Worm (Caenorhabditis elegans) whole organism, mixed stage, embryonic: ENCODE data around the gene Y104H12D.2.

ENCODE experiments used
- bed-3 ChIP-seq: fragments of 200-800 bp; sonication (Bioruptor generic); optimal IDR thresholded peaks from 3 replicates; lab custom pipeline; 2018; ENCODE audit warnings: mild to moderate bottlenecking, missing genetic modification characterization, moderate library complexity, missing compliant biosample characterization
- blmp-1 ChIP-seq: fragments of 150-350 bp; optimal IDR thresholded peaks from 2 replicates; lab custom pipeline; 2014; ENCODE audit warnings: missing biosample characterization, missing genetic modification characterization
- ceh-39 ChIP-seq: fragments of 150-350 bp; optimal IDR thresholded peaks from 2 replicates; lab custom pipeline; 2014; ENCODE audit warnings: missing biosample characterization, missing genetic modification characterization
- ceh-43 ChIP-seq: fragments of 200-800 bp; sonication (Bioruptor generic); optimal IDR thresholded peaks from 2 replicates; lab custom pipeline; 2018; ENCODE audit warnings: mild to moderate bottlenecking, missing genetic modification characterization, moderate library complexity, missing compliant biosample characterization
- ceh-83 ChIP-seq: fragments of 200-800 bp; sonication (Bioruptor generic); optimal IDR thresholded peaks from 2 replicates; lab custom pipeline; 2018; ENCODE audit warnings: mild to moderate bottlenecking, missing genetic modification characterization, missing compliant biosample characterization
- ces-1 ChIP-seq: fragments of 150-350 bp; optimal IDR thresholded peaks from 2 replicates; lab custom pipeline; 2014; ENCODE audit warnings: missing biosample characterization, missing genetic modification reagents, missing genetic modification characterization
- cnd-1 ChIP-seq: fragments of 200-800 bp; sonication (Bioruptor generic); optimal IDR thresholded peaks from 2 replicates; lab custom pipeline; 2018; ENCODE audit warnings: mild to moderate bottlenecking, missing genetic modification characterization, missing compliant biosample characterization
- drap-1 ChIP-seq: fragments of 200-800 bp; sonication (Bioruptor generic); optimal IDR thresholded peaks from 3 replicates; lab custom pipeline; 2018; ENCODE audit warnings: mild to moderate bottlenecking, missing genetic modification characterization, missing compliant biosample characterization
- elt-1 ChIP-seq: sonication (generic microtip); optimal IDR thresholded peaks from 2 replicates; lab custom pipeline; 2017; ENCODE audit warnings: missing genetic modification characterization, mild to moderate bottlenecking, missing compliant biosample characterization, antibody characterized with exemption, moderate library complexity, borderline replicate concordance; ENCODE audit not compliant: insufficient read depth
- elt-3 ChIP-seq: fragments of 150-350 bp; optimal IDR thresholded peaks from 2 replicates; lab custom pipeline; 2014; ENCODE audit warnings: missing biosample characterization, missing genetic modification characterization
- flh-1 ChIP-seq: fragments of 200-800 bp; sonication (Bioruptor generic); optimal IDR thresholded peaks from 2 replicates; lab custom pipeline; 2018; ENCODE audit warnings: mild to moderate bottlenecking, missing genetic modification characterization, moderate library complexity, missing compliant biosample characterization
- hlh-1 ChIP-seq: fragments of 150-350 bp; optimal IDR thresholded peaks from 2 replicates; lab custom pipeline; 2014; ENCODE audit warnings: missing biosample characterization, missing genetic modification reagents, missing genetic modification characterization
- lin-13 ChIP-seq: fragments of 150-350 bp; optimal IDR thresholded peaks from 2 replicates; lab custom pipeline; 2014; ENCODE audit warnings: missing biosample characterization, missing genetic modification characterization
- lin-32 ChIP-seq: fragments of 200-800 bp; sonication (Bioruptor generic); optimal IDR thresholded peaks from 2 replicates; lab custom pipeline; 2018; ENCODE audit warnings: mild to moderate bottlenecking, missing genetic modification characterization, missing compliant biosample characterization
- lsy-2 ChIP-seq: fragments of 150-350 bp; optimal IDR thresholded peaks from 2 replicates; lab custom pipeline; 2014; ENCODE audit warnings: missing biosample characterization, missing genetic modification characterization
- mab-5 ChIP-seq: fragments of 150-350 bp; optimal IDR thresholded peaks from 2 replicates; lab custom pipeline; 2014; ENCODE audit warnings: missing biosample characterization, missing genetic modification characterization
- mls-2 ChIP-seq: sonication (generic microtip); optimal IDR thresholded peaks from 2 replicates; lab custom pipeline; 2016; ENCODE audit warnings: mild to moderate bottlenecking, missing genetic modification characterization, moderate library complexity, missing compliant biosample characterization
- nhr-12 ChIP-seq: fragments of 150-350 bp; optimal IDR thresholded peaks from 2 replicates; lab custom pipeline; 2014; ENCODE audit warnings: missing biosample characterization, missing genetic modification characterization
- nhr-2 ChIP-seq: fragments of 150-350 bp; optimal IDR thresholded peaks from 2 replicates; lab custom pipeline; 2014; ENCODE audit warnings: missing biosample characterization, missing genetic modification characterization
- nhr-237 ChIP-seq: fragments of 150-350 bp; optimal IDR thresholded peaks from 2 replicates; lab custom pipeline; 2014; ENCODE audit warnings: missing biosample characterization, missing genetic modification characterization
- nhr-28 ChIP-seq: fragments of 150-350 bp; optimal IDR thresholded peaks from 2 replicates; lab custom pipeline; 2014; ENCODE audit warnings: missing biosample characterization, missing genetic modification characterization
- nhr-76 ChIP-seq: sonication (generic microtip); optimal IDR thresholded peaks from 2 replicates; lab custom pipeline; 2017; ENCODE audit warnings: missing biosample characterization, missing genetic modification characterization
- pha-4 ChIP-seq: fragments of 150-350 bp; optimal IDR thresholded peaks from 2 replicates; lab custom pipeline; 2018; ENCODE audit warnings: missing biosample characterization, missing genetic modification reagents, missing genetic modification characterization
- sem-2 ChIP-seq: fragments of 200-800 bp; sonication (Bioruptor generic); optimal IDR thresholded peaks from 2 replicates; lab custom pipeline; 2018; ENCODE audit warnings: mild to moderate bottlenecking, missing genetic modification characterization, missing compliant biosample characterization
- snpc-4 ChIP-seq: fragments of 150-350 bp; optimal IDR thresholded peaks from 2 replicates; lab custom pipeline; 2014; ENCODE audit warnings: missing biosample characterization, missing genetic modification characterization
- sptf-1 ChIP-seq: sonication (generic microtip); optimal IDR thresholded peaks from 2 replicates; lab custom pipeline; 2017; ENCODE audit warnings: mild to moderate bottlenecking, missing genetic modification characterization, moderate library complexity, missing compliant biosample characterization
- tbx-8 ChIP-seq: fragments of 200-800 bp; sonication (Bioruptor generic); optimal IDR thresholded peaks from 2 replicates; lab custom pipeline; 2018; ENCODE audit warnings: mild to moderate bottlenecking, missing genetic modification characterization, moderate library complexity, missing compliant biosample characterization
- unc-120 ChIP-seq: sonication (generic microtip); optimal IDR thresholded peaks from 2 replicates; lab custom pipeline; 2017; ENCODE audit warnings: missing genetic modification characterization, missing compliant biosample characterization; ENCODE audit not compliant: poor library complexity, severe bottlenecking
- unc-39 ChIP-seq: fragments of 150-350 bp; optimal IDR thresholded peaks from 2 replicates; lab custom pipeline; 2014; ENCODE audit warnings: missing biosample characterization, missing genetic modification characterization
- unc-62 ChIP-seq: fragments of 150-350 bp; optimal IDR thresholded peaks from 2 replicates; lab custom pipeline; 2014; ENCODE audit warnings: missing biosample characterization, missing genetic modification reagents, missing genetic modification characterization
- zip-8 ChIP-seq: fragments of 150-350 bp; optimal IDR thresholded peaks from 2 replicates; lab custom pipeline; 2014; ENCODE audit warnings: missing biosample characterization, missing genetic modification characterization
- ztf-11 ChIP-seq: fragments of 150-350 bp; optimal IDR thresholded peaks from 2 replicates; lab custom pipeline; 2014; ENCODE audit warnings: missing biosample characterization, missing genetic modification characterization

Gene Y104H12D.2

DNA sequence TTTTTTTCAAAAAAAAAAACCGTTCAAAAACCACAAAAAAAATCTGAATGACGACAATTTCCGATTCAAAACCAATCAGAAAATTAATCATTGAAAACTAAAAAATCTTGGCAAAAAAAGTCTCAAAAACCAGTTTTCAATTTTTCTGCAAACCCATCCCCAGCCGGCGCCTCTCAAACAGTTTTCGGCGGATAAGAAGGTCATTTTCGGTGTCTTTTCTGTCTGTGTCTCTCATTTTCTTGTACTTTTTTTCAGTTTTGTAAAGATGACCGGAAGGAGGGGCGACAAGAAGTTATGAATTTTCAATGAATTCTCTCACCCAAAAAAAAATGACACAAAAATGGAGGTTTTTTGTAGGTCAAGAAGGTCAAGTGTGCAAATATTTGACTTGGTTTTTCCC lies 22.6 kb upstream of the Y104H12D.2 start:
- TF ChIP-seq nhr-2 (tag; lab: Kevin White, UChicago): no peak
- TF ChIP-seq lsy-2: no peak
- TF ChIP-seq blmp-1: no peak
- TF ChIP-seq cnd-1 (tag; lab: Kevin White, UChicago): no peak
- TF ChIP-seq nhr-12 (tag; lab: Kevin White, UChicago): no peak
- no peak for TF ChIP-seq bed-3 (GFP tag; lab: Kevin White, UChicago)
- no peak for TF ChIP-seq ceh-43
- TF ChIP-seq ceh-83 (GFP tag; lab: Kevin White, UChicago): no peak
- TF ChIP-seq nhr-76 (tag; lab: Kevin White, UChicago): no peak
- TF ChIP-seq mls-2 (tag; lab: Kevin White, UChicago): no peak
- TF ChIP-seq tbx-8: no peak
- no peak for TF ChIP-seq ceh-39 (tag; lab: Kevin White, UChicago)
- TF ChIP-seq unc-120: no peak
- no peak for TF ChIP-seq nhr-28 (tag; lab: Kevin White, UChicago)
- TF ChIP-seq nhr-237 (tag; lab: Kevin White, UChicago): no peak
- no peak for TF ChIP-seq unc-62 (GFP tag; lab: Kevin White, UChicago)
- no peak for TF ChIP-seq lin-13 (tag; lab: Kevin White, UChicago)
- no peak for TF ChIP-seq elt-1 (tag; lab: Kevin White, UChicago)
- no peak for TF ChIP-seq elt-3 (tag; lab: Kevin White, UChicago)
- no peak for TF ChIP-seq unc-39 (tag; lab: Kevin White, UChicago)

DNA sequence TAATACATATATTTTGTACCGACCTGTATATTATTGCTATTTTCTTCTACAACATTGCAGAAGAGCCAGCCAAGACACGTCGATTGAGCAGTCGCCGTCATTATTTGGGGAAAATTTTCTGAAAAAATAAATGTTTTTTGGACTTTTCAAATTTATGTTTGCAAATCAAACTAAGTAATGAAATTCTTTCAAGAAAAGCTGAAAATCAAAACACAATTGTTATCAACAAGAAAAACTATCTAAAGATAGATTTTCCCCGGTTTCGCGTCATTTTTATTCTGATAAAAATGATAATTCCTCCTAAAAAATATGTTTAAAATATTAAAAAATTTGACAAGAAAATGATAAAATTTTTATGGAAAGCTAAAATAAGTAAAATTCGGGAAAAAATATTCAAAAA lies 19.9 kb upstream of the Y104H12D.2 start, which contains the start of gene C50A2.3:
TSS of gene C50A2.3 (minus strand) at position 101 of the 400 bp plus-strand sequence.
- TF ChIP-seq pha-4 (tag; lab: Kevin White, UChicago): no peak
- no peak for TF ChIP-seq lin-13 (tag; lab: Kevin White, UChicago)
- TF ChIP-seq hlh-1 (tag; lab: Kevin White, UChicago): no peak
- no peak for TF ChIP-seq nhr-12 (tag; lab: Kevin White, UChicago)
- no peak for TF ChIP-seq snpc-4 (tag; lab: Kevin White, UChicago)
- no peak for TF ChIP-seq ces-1 (GFP tag; lab: Kevin White, UChicago)
- no peak for TF ChIP-seq elt-1 (tag; lab: Kevin White, UChicago)
- no peak for TF ChIP-seq mab-5 (tag; lab: Kevin White, UChicago)

DNA sequence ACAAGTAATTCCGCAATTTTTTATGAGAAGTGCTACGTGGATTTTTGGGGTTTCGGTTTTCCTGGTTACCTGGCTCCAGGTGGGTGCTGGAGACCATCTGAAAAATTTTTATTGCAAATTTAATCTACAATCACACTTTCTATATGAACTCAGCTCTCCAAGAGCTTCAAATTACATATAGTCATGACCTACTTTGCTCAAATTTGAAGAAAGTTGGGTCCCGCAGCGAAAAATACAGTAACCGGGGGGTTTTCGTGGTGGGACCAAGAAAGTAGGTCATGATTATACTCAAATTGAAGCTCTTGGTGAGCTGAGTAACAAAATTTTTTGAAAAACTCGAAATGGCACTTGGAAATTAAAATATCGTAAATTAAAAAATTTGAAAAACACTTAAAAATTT lies 17.4 kb upstream of the Y104H12D.2 start, which contains the start of gene ets-8:
TSS of gene ets-8 (minus strand) at position 101 of the 400 bp plus-strand sequence.
- TF ChIP-seq lin-32 (GFP tag; lab: Kevin White, UChicago) (no peak), ceh-83 (GFP tag; lab: Kevin White, UChicago) (no peak), elt-3 (tag; lab: Kevin White, UChicago) (no peak)

DNA sequence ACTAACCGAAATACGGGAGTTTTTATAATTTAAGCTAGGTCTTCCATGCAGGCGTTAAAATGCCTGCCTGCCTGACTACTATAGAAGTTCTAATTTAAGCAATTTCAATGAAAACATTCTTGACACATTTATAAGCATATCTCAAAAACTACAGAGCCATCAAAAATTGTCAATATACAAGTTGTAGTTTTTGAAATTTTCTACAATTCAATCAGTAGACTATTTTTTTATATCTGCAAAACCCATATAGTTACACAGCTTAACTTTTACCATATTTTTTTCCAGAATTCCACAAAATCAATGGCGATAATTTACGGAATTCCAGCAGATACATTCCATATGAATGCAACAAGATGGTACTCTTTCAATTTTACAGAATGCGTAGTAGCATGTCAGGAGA lies 14.7 kb upstream of the Y104H12D.2 start, which contains the start of gene C50A2.7:
TSS of gene C50A2.7 (plus strand) at position 301 of the 400 bp plus-strand sequence.
- no peak for TF ChIP-seq ceh-39 (tag; lab: Kevin White, UChicago)
- TF ChIP-seq mab-5 (tag; lab: Kevin White, UChicago): no peak
- no peak for TF ChIP-seq ces-1 (GFP tag; lab: Kevin White, UChicago)
- no peak for TF ChIP-seq drap-1 (GFP tag; lab: Kevin White, UChicago)
- TF ChIP-seq lin-13 (tag; lab: Kevin White, UChicago): no peak
- TF ChIP-seq elt-1 (tag; lab: Kevin White, UChicago): no peak
- TF ChIP-seq zip-8 (tag; lab: Kevin White, UChicago): no peak
- TF ChIP-seq unc-62 (GFP tag; lab: Kevin White, UChicago): no peak
- no peak for TF ChIP-seq ceh-43
- TF ChIP-seq unc-120: no peak
- TF ChIP-seq flh-1 (GFP tag; lab: Kevin White, UChicago): no peak
- TF ChIP-seq ztf-11: no peak
- TF ChIP-seq pha-4 (tag; lab: Kevin White, UChicago): no peak
- TF ChIP-seq blmp-1: no peak
- no peak for TF ChIP-seq sem-2 (GFP tag; lab: Kevin White, UChicago)
- no peak for TF ChIP-seq lsy-2
- TF ChIP-seq snpc-4 (tag; lab: Kevin White, UChicago): no peak
- TF ChIP-seq ceh-83 (GFP tag; lab: Kevin White, UChicago): no peak
- TF ChIP-seq, all 35 proteins: peak for 0

DNA sequence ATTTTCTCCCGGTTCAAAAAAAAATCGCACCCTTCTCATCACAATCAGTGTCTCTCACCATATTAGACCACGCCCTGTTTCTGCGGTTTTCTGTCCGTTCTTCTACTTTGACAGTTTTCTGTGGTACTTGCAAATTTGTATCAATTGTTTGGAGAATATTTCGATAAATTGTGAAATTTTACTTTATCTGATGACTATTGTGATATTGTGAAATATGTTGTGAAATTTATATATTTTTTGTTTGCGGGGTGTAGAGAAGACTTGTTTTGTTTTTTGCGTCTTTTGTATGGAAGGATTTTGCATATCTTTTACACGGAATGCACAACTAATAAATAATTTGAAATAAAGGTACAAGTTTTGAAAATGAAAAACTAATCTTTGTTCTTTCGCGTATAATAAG lies 10.5 kb upstream of the Y104H12D.2 start:
- TF ChIP-seq ceh-83 (GFP tag; lab: Kevin White, UChicago): no peak
- no peak for TF ChIP-seq blmp-1
- TF ChIP-seq sptf-1 (tag; lab: Kevin White, UChicago): no peak
- TF ChIP-seq elt-3 (tag; lab: Kevin White, UChicago): no peak
- TF ChIP-seq nhr-12 (tag; lab: Kevin White, UChicago): no peak
- no peak for TF ChIP-seq nhr-76 (tag; lab: Kevin White, UChicago)
- TF ChIP-seq ztf-11: no peak
- TF ChIP-seq lin-13 (tag; lab: Kevin White, UChicago): no peak
- TF ChIP-seq unc-62 (GFP tag; lab: Kevin White, UChicago): no peak
- no peak for TF ChIP-seq zip-8 (tag; lab: Kevin White, UChicago)
